Worm (Caenorhabditis elegans) whole organism, L4 larva: ENCODE measurements around the gene srh-195.

Source experiments
- F26F4.8 ChIP-seq: fragments of 200-800 bp; sonication (Bioruptor generic); conservative IDR thresholded peaks from 2 replicates; pipeline ENCODE4 v1.3.6; 2022; ENCODE audit warnings: missing genetic modification characterization, missing compliant biosample characterization
- F49E8.2 ChIP-seq: sonication (generic microtip); optimal IDR thresholded peaks from 2 replicates; lab custom pipeline; 2016; ENCODE audit warnings: missing compliant biosample characterization, mild to moderate bottlenecking, missing genetic modification characterization, borderline replicate concordance
- R02D3.7 ChIP-seq: fragments of 150-350 bp; sonication (generic microtip); optimal IDR thresholded peaks from 3 replicates; lab custom pipeline; 2014; ENCODE audit warnings: missing biosample characterization, missing genetic modification characterization
- T20F7.1 ChIP-seq: fragments of 200-800 bp; sonication (Bioruptor generic); optimal IDR thresholded peaks from 2 replicates; lab custom pipeline; 2018; ENCODE audit warnings: mild to moderate bottlenecking, missing genetic modification characterization, missing compliant biosample characterization
- Y105C5A.15 ChIP-seq: fragments of 200-800 bp; sonication (Bioruptor generic); IDR thresholded peaks from 2 replicates; pipeline ENCODE4 v1.3.6; 2022; ENCODE audit warnings: missing genetic modification characterization, missing compliant biosample characterization
- Y48G9A.11 ChIP-seq: fragments of 200-800 bp; sonication (Bioruptor generic); IDR thresholded peaks from 2 replicates; pipeline ENCODE4 v1.3.6; 2022; ENCODE audit warnings: missing genetic modification reagents, missing genetic modification characterization, missing compliant biosample characterization
- Y75B8A.6 ChIP-seq: fragments of 200-800 bp; sonication (Bioruptor generic); IDR thresholded peaks from 2 replicates; pipeline ENCODE4 v1.3.6; 2022; ENCODE audit warnings: missing genetic modification reagents, missing genetic modification characterization, missing compliant biosample characterization
- ZK546.5 ChIP-seq, 2 experiments: sonication (generic microtip); optimal IDR thresholded peaks; 2 replicates each; lab custom pipeline; 2017; ENCODE audit warnings: missing biosample characterization in 2 of 2, missing genetic modification characterization in 2 of 2
- aha-1 ChIP-seq: fragments of 150-350 bp; peaks from one replicate; lab custom pipeline; 2014; ENCODE audit warnings: missing biosample characterization, missing genetic modification characterization
- ceh-28 ChIP-seq: fragments of 150-350 bp; optimal IDR thresholded peaks from 2 replicates; lab custom pipeline; 2014; ENCODE audit warnings: missing biosample characterization, missing genetic modification reagents, missing genetic modification characterization
- ceh-32 ChIP-seq: sonication (generic microtip); optimal IDR thresholded peaks from 2 replicates; lab custom pipeline; 2016; ENCODE audit warnings: mild to moderate bottlenecking, missing genetic modification characterization, missing compliant biosample characterization; ENCODE audit not compliant: poor library complexity
- ceh-62 ChIP-seq: sonication (generic microtip); optimal IDR thresholded peaks from 2 replicates; lab custom pipeline; 2017; ENCODE audit warnings: missing biosample characterization, missing genetic modification characterization
- cey-2 ChIP-seq: sonication (generic microtip); optimal IDR thresholded peaks from 3 replicates; lab custom pipeline; 2017; ENCODE audit warnings: missing genetic modification characterization, mild to moderate bottlenecking, missing compliant biosample characterization, antibody characterized with exemption, borderline replicate concordance; ENCODE audit not compliant: insufficient read depth
- daf-16 ChIP-seq, 3 experiments: sonication (generic microtip); optimal IDR thresholded peaks; 2 replicates each; lab custom pipeline; 2016 to 2017; ENCODE audit warnings: missing genetic modification characterization in 3 of 3, missing genetic modification reagents in 3 of 3, mild to moderate bottlenecking in 2 of 3, missing compliant biosample characterization in 2 of 3, missing biosample characterization in 1 of 3, moderate library complexity in 1 of 3
- daf-19 ChIP-seq: fragments of 200-800 bp; sonication (Bioruptor generic); conservative IDR thresholded peaks from 2 replicates; pipeline ENCODE4 v1.3.6; 2022; ENCODE audit warnings: missing genetic modification characterization, missing compliant biosample characterization
- dmd-6 ChIP-seq: fragments of 200-800 bp; sonication (Bioruptor generic); IDR thresholded peaks from 2 replicates; pipeline ENCODE4 v1.3.6; 2022; ENCODE audit warnings: missing genetic modification reagents, missing genetic modification characterization, missing compliant biosample characterization
- dpl-1 ChIP-seq: fragments of 150-350 bp; optimal IDR thresholded peaks from 2 replicates; lab custom pipeline; 2014; ENCODE audit warnings: missing biosample characterization, missing genetic modification reagents, missing genetic modification characterization
- egl-43 ChIP-seq: fragments of 200-800 bp; sonication (Bioruptor generic); IDR thresholded peaks from 2 replicates; pipeline ENCODE4 v1.3.6; 2022; ENCODE audit warnings: missing genetic modification reagents, missing genetic modification characterization, missing compliant biosample characterization
- hif-1 ChIP-seq, 2 experiments: sonication (generic microtip); optimal IDR thresholded peaks; 2 replicates each; lab custom pipeline; 2016 to 2017; ENCODE audit warnings: missing compliant biosample characterization in 2 of 2, missing genetic modification characterization in 2 of 2, missing genetic modification reagents in 2 of 2, missing genotype in 2 of 2, mild to moderate bottlenecking in 1 of 2
- hlh-30 ChIP-seq: sonication (generic microtip); optimal IDR thresholded peaks from 2 replicates; lab custom pipeline; 2017; ENCODE audit warnings: antibody characterized with exemption, mild to moderate bottlenecking, missing genetic modification characterization, missing compliant biosample characterization; ENCODE audit not compliant: insufficient read depth
- lin-13 ChIP-seq: fragments of 150-350 bp; optimal IDR thresholded peaks from 2 replicates; lab custom pipeline; 2014; ENCODE audit warnings: missing biosample characterization, missing genetic modification reagents, missing genetic modification characterization
- madf-9 ChIP-seq: fragments of 200-800 bp; sonication (Bioruptor generic); conservative IDR thresholded peaks from 2 replicates; pipeline ENCODE4 v1.3.6; 2022; ENCODE audit warnings: missing genetic modification reagents, missing genetic modification characterization, missing compliant biosample characterization
- mxl-3 ChIP-seq: fragments of 200-800 bp; sonication (Bioruptor generic); optimal IDR thresholded peaks from 2 replicates; lab custom pipeline; 2018; ENCODE audit warnings: mild to moderate bottlenecking, missing genetic modification characterization, missing compliant biosample characterization
- nhr-11 ChIP-seq: fragments of 150-350 bp; optimal IDR thresholded peaks from 2 replicates; lab custom pipeline; 2014; ENCODE audit warnings: missing biosample characterization, missing genetic modification characterization
- nhr-28 ChIP-seq: fragments of 150-350 bp; optimal IDR thresholded peaks from 2 replicates; lab custom pipeline; 2014; ENCODE audit warnings: missing biosample characterization, missing genetic modification characterization
- nhr-42 ChIP-seq: fragments of 200-800 bp; sonication (Bioruptor generic); IDR thresholded peaks from 2 replicates; pipeline ENCODE4 v1.3.6; 2022; ENCODE audit warnings: missing genetic modification characterization, missing compliant biosample characterization
- nhr-48 ChIP-seq: sonication (generic microtip); optimal IDR thresholded peaks from 2 replicates; lab custom pipeline; 2016; ENCODE audit warnings: mild to moderate bottlenecking, missing genetic modification characterization, missing compliant biosample characterization
- nhr-6 ChIP-seq: fragments of 150-350 bp; optimal IDR thresholded peaks from 2 replicates; lab custom pipeline; 2014; ENCODE audit warnings: missing biosample characterization, missing genetic modification characterization
- nhr-76 ChIP-seq: fragments of 150-350 bp; optimal IDR thresholded peaks from 2 replicates; lab custom pipeline; 2014; ENCODE audit warnings: missing biosample characterization, missing genetic modification characterization
- nhr-77 ChIP-seq: fragments of 150-350 bp; optimal IDR thresholded peaks from 2 replicates; lab custom pipeline; 2014; ENCODE audit warnings: missing biosample characterization, missing genetic modification characterization
- php-3 ChIP-seq: fragments of 200-800 bp; sonication (Bioruptor generic); IDR thresholded peaks from 2 replicates; pipeline ENCODE4 v1.3.6; 2022; ENCODE audit warnings: missing genetic modification reagents, missing genetic modification characterization, missing compliant biosample characterization
- pqm-1 ChIP-seq: sonication (generic microtip); optimal IDR thresholded peaks from 2 replicates; lab custom pipeline; 2017; ENCODE audit warnings: missing biosample characterization, missing genetic modification characterization
- sdz-12 ChIP-seq: fragments of 200-800 bp; sonication (Bioruptor generic); optimal IDR thresholded peaks from 2 replicates; lab custom pipeline; 2018; ENCODE audit warnings: mild to moderate bottlenecking, missing genetic modification characterization, missing compliant biosample characterization
- set-16 ChIP-seq: fragments of 200-800 bp; sonication (Bioruptor generic); IDR thresholded peaks from 2 replicates; pipeline ENCODE4 v1.3.6; 2022; ENCODE audit warnings: missing genetic modification reagents, missing genetic modification characterization, missing compliant biosample characterization
- spr-1 ChIP-seq: sonication (generic microtip); optimal IDR thresholded peaks from 2 replicates; lab custom pipeline; 2016; ENCODE audit warnings: mild to moderate bottlenecking, missing genetic modification characterization, missing compliant biosample characterization
- spr-3 ChIP-seq: fragments of 200-800 bp; sonication (Bioruptor generic); optimal IDR thresholded peaks from 2 replicates; lab custom pipeline; 2018; ENCODE audit warnings: mild to moderate bottlenecking, missing genetic modification characterization, missing compliant biosample characterization
- tag-97 ChIP-seq: fragments of 200-800 bp; sonication (Bioruptor generic); IDR thresholded peaks from 2 replicates; pipeline ENCODE4 v1.3.6; 2022; ENCODE audit warnings: missing genetic modification characterization, missing compliant biosample characterization
- zag-1 ChIP-seq: fragments of 150-350 bp; optimal IDR thresholded peaks from 2 replicates; lab custom pipeline; 2014; ENCODE audit warnings: missing biosample characterization, missing genetic modification characterization
- zfp-2 ChIP-seq: sonication (generic microtip); optimal IDR thresholded peaks from 2 replicates; lab custom pipeline; 2016; ENCODE audit warnings: mild to moderate bottlenecking, missing genetic modification characterization, missing compliant biosample characterization
- ztf-7 ChIP-seq: fragments of 150-350 bp; optimal IDR thresholded peaks from 2 replicates; lab custom pipeline; 2014; ENCODE audit warnings: missing biosample characterization, missing genetic modification characterization

Gene srh-195

ce11 chrII:2130770-2131169 is 14.1 kb upstream of the srh-195 start, which contains the start of gene sdz-28:
TSS of gene sdz-28 (plus strand) at chrII:2131070.
- TF ChIP-seq nhr-77 (tag; lab: Kevin White, UChicago) (no peak), zag-1 (no peak), hlh-30 (no peak), daf-16 (GFP tag; optimal IDR thresholded peaks at IDR 0.05; lab: Kevin White, UChicago) (no peak), daf-16 (tag; optimal IDR thresholded peaks at IDR 0.05; lab: Kevin White, UChicago) (no peak), ceh-32 (no peak), zfp-2 (no peak), tag-97 (GFP tag; lab: Robert Waterston, UW) (no peak), set-16 (GFP tag; lab: Robert Waterston, UW) (no peak), R02D3.7 (no peak), ZK546.5 (tag; optimal IDR thresholded peaks at IDR 0.05; lab: Kevin White, UChicago) (no peak), nhr-28 (no peak), nhr-11 (tag; lab: Kevin White, UChicago) (no peak), ceh-28 (tag; lab: Kevin White, UChicago) (no peak), Y48G9A.11 (GFP tag; lab: Robert Waterston, UW) (no peak), nhr-6 (tag; lab: Kevin White, UChicago) (no peak), dpl-1 (GFP tag; lab: Kevin White, UChicago) (no peak), ceh-62 (tag; lab: Kevin White, UChicago) (no peak), nhr-42 (GFP tag; lab: Robert Waterston, UW) (no peak), lin-13 (no peak), T20F7.1 (GFP tag; lab: Kevin White, UChicago) (no peak)
- TF ChIP-seq, all 104 proteins: peak for 0

ce11 chrII:2122762-2123161 is 6.1 kb upstream of the srh-195 start:
- TF ChIP-seq pqm-1 (tag; lab: Kevin White, UChicago) (peak; percentile 64), cey-2 (tag; lab: Kevin White, UChicago) (no peak), dmd-6 (GFP tag; lab: Robert Waterston, UW) (peak; percentile 22; the same call in 1 of the 2 replicates), php-3 (GFP tag; lab: Robert Waterston, UW) (0 out of 2 replicates have a peak, but pooled peaks have one; percentile 29), spr-3 (no peak)

- TF ChIP-seq daf-16 (GFP tag; optimal IDR thresholded peaks at IDR 0.05; lab: Kevin White, UChicago) (no peak), daf-16 (tag; optimal IDR thresholded peaks at IDR 0.05; lab: Kevin White, UChicago) (peak; percentile 35), egl-43 (GFP tag; lab: Robert Waterston, UW) (no peak), pqm-1 (tag; lab: Kevin White, UChicago) (peak; percentile 47), nhr-28 (peak; percentile 39)
These were observed 5.4 kb upstream of the srh-195 start, which contains the start of gene math-37 for ce11 chrII:2122091-2122490. TSS of gene math-37 (minus strand) at chrII:2122191.

- TF ChIP-seq F49E8.2 (tag; lab: Kevin White, UChicago): no peak
- TF ChIP-seq aha-1 (tag; lab: Kevin White, UChicago): peak; percentile 90
These were observed 2.2 kb downstream of the srh-195 start for ce11 chrII:2114488-2114887.

ce11 chrII:2112948-2113347 is 3.7 kb downstream of the srh-195 start, which contains the start of gene R52.6:
TSS of gene R52.6 (minus strand) at chrII:2113048.
- TF ChIP-seq Y75B8A.6 (GFP tag; lab: Robert Waterston, UW) (no peak), Y48G9A.11 (GFP tag; lab: Robert Waterston, UW) (no peak), Y105C5A.15 (GFP tag; lab: Robert Waterston, UW) (no peak), nhr-48 (tag; lab: Kevin White, UChicago) (no peak), mxl-3 (no peak), spr-1 (tag; lab: Kevin White, UChicago) (no peak), daf-19 (GFP tag; lab: Robert Waterston, UW) (no peak), dpl-1 (GFP tag; lab: Kevin White, UChicago) (no peak), ztf-7 (tag; lab: Kevin White, UChicago) (no peak), sdz-12 (no peak), nhr-76 (no peak), hif-1 (tag; optimal IDR thresholded peaks at IDR 0.05; lab: Kevin White, UChicago) (no peak), pqm-1 (tag; lab: Kevin White, UChicago) (no peak), F26F4.8 (no peak), madf-9 (GFP tag; lab: Robert Waterston, UW) (no peak)
